Worm (Caenorhabditis elegans) whole organism, early embryonic: ENCODE data around the gene F11G11.13.

Source experiments
- B0310.2 ChIP-seq: sonication (generic microtip); optimal IDR thresholded peaks from 2 replicates; lab custom pipeline; 2016; ENCODE audit warnings: mild to moderate bottlenecking, missing genetic modification characterization, missing compliant biosample characterization
- flt-1 ChIP-seq: fragments of 200-800 bp; sonication (Bioruptor generic); IDR thresholded peaks from 2 replicates; pipeline ENCODE4 v1.3.6; 2022; ENCODE audit warnings: missing genetic modification characterization, missing compliant biosample characterization
- hmbx-1 ChIP-seq: sonication (generic microtip); optimal IDR thresholded peaks from 2 replicates; lab custom pipeline; 2016; ENCODE audit warnings: mild to moderate bottlenecking, missing genetic modification characterization, missing compliant biosample characterization
- hmg-4 ChIP-seq: fragments of 200-800 bp; sonication (Bioruptor generic); optimal IDR thresholded peaks from 2 replicates; lab custom pipeline; 2018; ENCODE audit warnings: mild to moderate bottlenecking, missing genetic modification characterization, missing compliant biosample characterization
- pes-1 ChIP-seq: fragments of 200-800 bp; sonication (Bioruptor generic); IDR thresholded peaks from 2 replicates; pipeline ENCODE4 v1.3.6; 2022; ENCODE audit warnings: missing genetic modification reagents, missing genetic modification characterization, missing compliant biosample characterization
- sea-1 ChIP-seq: fragments of 200-800 bp; sonication (Bioruptor generic); conservative IDR thresholded peaks from 2 replicates; pipeline ENCODE4 v1.3.6; 2022; ENCODE audit warnings: missing genetic modification characterization, missing compliant biosample characterization
- tbx-11 ChIP-seq: fragments of 200-800 bp; sonication (Bioruptor generic); IDR thresholded peaks from 2 replicates; pipeline ENCODE4 v1.3.6; 2022; ENCODE audit warnings: missing genetic modification characterization, missing compliant biosample characterization

DNA sequence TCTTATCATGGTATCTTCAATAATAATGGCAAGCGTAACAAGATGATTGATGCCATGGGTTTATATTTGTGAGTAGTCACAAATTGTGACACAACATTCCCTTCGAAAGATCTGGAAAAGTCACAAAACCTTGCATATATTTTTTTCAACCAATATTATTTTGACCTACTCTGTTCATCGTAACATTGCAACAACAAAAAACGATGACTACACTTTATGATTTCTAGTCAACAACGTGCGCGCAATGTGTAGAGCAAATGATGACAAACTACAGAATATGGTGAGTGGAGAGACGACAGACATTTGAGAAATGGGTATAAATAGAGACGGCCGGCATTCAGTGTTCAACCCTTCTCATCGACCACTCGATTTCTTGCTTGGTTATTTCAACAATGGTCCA is 5.7 kb upstream of the F11G11.13 start, which contains the start of gene gst-7:
- TF ChIP-seq B0310.2 (tag; lab: Kevin White, UChicago) (no peak), flt-1 (GFP tag; lab: Robert Waterston, UW) (no peak), hmg-4 (GFP tag; lab: Kevin White, UChicago) (no peak), tbx-11 (GFP tag; lab: Robert Waterston, UW) (no peak), sea-1 (GFP tag; lab: Robert Waterston, UW) (no peak), hmbx-1 (tag; lab: Kevin White, UChicago) (no peak), pes-1 (GFP tag; lab: Robert Waterston, UW) (no peak)
